Fruit fly (Drosophila melanogaster) whole organism, embryonic: ENCODE data around the gene MTF-1.

Source experiments
- Ada2b ChIP-seq: fragments of 200-800 bp; sonication (Bioruptor generic); IDR thresholded peaks from 2 replicates; pipeline ENCODE4 v1.3.6; 2022; ENCODE audit warnings: missing biosample characterization, missing genetic modification characterization
- B-H2 ChIP-seq: fragments of 200-800 bp; sonication (Bioruptor generic); optimal IDR thresholded peaks from 2 replicates; lab custom pipeline; 2018; ENCODE audit warnings: missing biosample characterization, mild to moderate bottlenecking, missing genetic modification characterization
- CG10147 ChIP-seq: fragments of 200-800 bp; sonication (Bioruptor generic); optimal IDR thresholded peaks from 2 replicates; lab custom pipeline; 2019; ENCODE audit warnings: missing biosample characterization, mild to moderate bottlenecking, missing genetic modification characterization, moderate library complexity
- CG11247 ChIP-seq: fragments of 200-800 bp; sonication (Bioruptor generic); IDR thresholded peaks from 2 replicates; pipeline ENCODE4 v1.3.6; 2022; ENCODE audit warnings: missing biosample characterization, missing genetic modification characterization
- CG11695 ChIP-seq: fragments of 200-800 bp; sonication (Bioruptor generic); IDR thresholded peaks from 3 replicates; pipeline ENCODE4 v1.3.6; 2022; ENCODE audit warnings: missing biosample characterization, missing genetic modification characterization
- CG12744 ChIP-seq: fragments of 200-800 bp; sonication (Bioruptor generic); optimal IDR thresholded peaks from 2 replicates; lab custom pipeline; 2016; ENCODE audit warnings: missing biosample characterization, missing genetic modification characterization
- CG13624 ChIP-seq: fragments of 200-800 bp; sonication (Bioruptor generic); optimal IDR thresholded peaks from 2 replicates; lab custom pipeline; 2016; ENCODE audit warnings: missing biosample characterization, missing genetic modification characterization
- CG15011 ChIP-seq: fragments of 200-800 bp; sonication (Bioruptor generic); optimal IDR thresholded peaks from 3 replicates; lab custom pipeline; 2018; ENCODE audit warnings: missing biosample characterization, mild to moderate bottlenecking, missing genetic modification characterization
- CG15514 ChIP-seq: fragments of 200-800 bp; sonication (Bioruptor generic); optimal IDR thresholded peaks from 3 replicates; lab custom pipeline; 2017; ENCODE audit warnings: missing biosample characterization, missing genetic modification characterization, mild to moderate bottlenecking, moderate library complexity, missing genetic modification reagents
- CG16779 ChIP-seq: fragments of 200-800 bp; sonication (Bioruptor generic); IDR thresholded peaks from 2 replicates; pipeline ENCODE4 v1.3.6; 2022; ENCODE audit warnings: missing biosample characterization, missing genetic modification characterization
- CG17829 ChIP-seq: fragments of 200-800 bp; optimal IDR thresholded peaks from 2 replicates; lab custom pipeline; 2019; ENCODE audit warnings: missing biosample characterization, mild to moderate bottlenecking, missing genetic modification characterization, moderate library complexity
- CG30020 ChIP-seq: fragments of 200-800 bp; optimal IDR thresholded peaks from 2 replicates; lab custom pipeline; 2019; ENCODE audit warnings: missing biosample characterization, mild to moderate bottlenecking, missing genetic modification characterization, moderate library complexity
- CG3065 ChIP-seq: fragments of 200-800 bp; sonication (Bioruptor generic); optimal IDR thresholded peaks from 2 replicates; lab custom pipeline; 2016; ENCODE audit warnings: missing biosample characterization, missing genetic modification characterization
- CG3726 ChIP-seq: fragments of 200-800 bp; sonication (Bioruptor generic); IDR thresholded peaks from 3 replicates; pipeline ENCODE4, ENCODE4 v1.3.6; 2022; ENCODE audit warnings: missing biosample characterization, missing genetic modification characterization
- CG4820 ChIP-seq: fragments of 200-800 bp; sonication (Bioruptor generic); optimal IDR thresholded peaks from 3 replicates; lab custom pipeline; 2016; ENCODE audit warnings: missing biosample characterization, missing genetic modification characterization
- CG6175 ChIP-seq: fragments of 200-800 bp; sonication (Bioruptor generic); IDR thresholded peaks from 3 replicates; pipeline ENCODE4 v1.3.6; 2022; ENCODE audit warnings: missing biosample characterization, missing genetic modification characterization
- CG6654 ChIP-seq: fragments of 200-800 bp; sonication (Bioruptor generic); optimal IDR thresholded peaks from 2 replicates; lab custom pipeline; 2017; ENCODE audit warnings: missing biosample characterization, mild to moderate bottlenecking, missing genetic modification characterization
- CG6791 ChIP-seq: fragments of 200-800 bp; sonication (Bioruptor generic); IDR thresholded peaks from 3 replicates; pipeline ENCODE4 v1.3.6; 2022; ENCODE audit warnings: missing biosample characterization, missing genetic modification characterization; ENCODE audit not compliant: partially characterized antibody
- CG7839 ChIP-seq: fragments of 200-800 bp; sonication (Bioruptor generic); optimal IDR thresholded peaks from 3 replicates; lab custom pipeline; 2018; ENCODE audit warnings: missing biosample characterization, mild to moderate bottlenecking, missing genetic modification characterization, moderate library complexity
- CG8290 ChIP-seq, 3 experiments: fragments of 200-800 bp; sonication (Bioruptor generic); optimal IDR thresholded peaks; 2 replicates each; lab custom pipeline; 2016 to 2019; ENCODE audit warnings: missing biosample characterization in 3 of 3, missing genetic modification characterization in 3 of 3, mild to moderate bottlenecking in 2 of 3, moderate library complexity in 1 of 3
- CG8924 ChIP-seq: fragments of 200-800 bp; optimal IDR thresholded peaks from 3 replicates; lab custom pipeline; 2019; ENCODE audit warnings: missing biosample characterization, mild to moderate bottlenecking, missing genetic modification characterization, moderate library complexity
- Dref ChIP-seq: fragments of 200-800 bp; sonication (Bioruptor generic); IDR thresholded peaks from 2 replicates; pipeline ENCODE4 v1.3.6; 2022; ENCODE audit warnings: missing biosample characterization, missing genetic modification characterization
- E2f1 ChIP-seq: fragments of 200-800 bp; sonication (Bioruptor generic); IDR thresholded peaks from 2 replicates; pipeline ENCODE4 v1.3.6; 2022; ENCODE audit warnings: missing biosample characterization, missing genetic modification characterization
- HmgZ ChIP-seq: fragments of 200-800 bp; sonication (Bioruptor generic); optimal IDR thresholded peaks from 2 replicates; lab custom pipeline; 2018; ENCODE audit warnings: missing biosample characterization, mild to moderate bottlenecking, missing genetic modification characterization
- Hsf ChIP-seq: fragments of 200-800 bp; sonication (Bioruptor generic); optimal IDR thresholded peaks from 3 replicates; lab custom pipeline; 2016; ENCODE audit warnings: missing biosample characterization, missing genetic modification characterization
- Max ChIP-seq: fragments of 200-800 bp; sonication (Bioruptor generic); optimal IDR thresholded peaks from 2 replicates; lab custom pipeline; 2016; ENCODE audit warnings: missing biosample characterization, mild to moderate bottlenecking, missing genetic modification characterization
- Sin3A ChIP-seq: fragments of >200 bp; optimal IDR thresholded peaks from 2 replicates; lab custom pipeline; 2018
- Xbp1 ChIP-seq: fragments of 200-800 bp; sonication (Bioruptor generic); optimal IDR thresholded peaks from 3 replicates; lab custom pipeline; 2016; ENCODE audit warnings: missing biosample characterization, mild to moderate bottlenecking, missing genetic modification characterization
- Xrp1 ChIP-seq: fragments of 200-800 bp; sonication (Bioruptor generic); IDR thresholded peaks from 2 replicates; pipeline ENCODE4 v1.3.6; 2022; ENCODE audit warnings: missing biosample characterization, missing genetic modification characterization
- bsh ChIP-seq, 2 experiments: fragments of 200-800 bp; sonication (Bioruptor generic); optimal IDR thresholded peaks; 2 replicates each; lab custom pipeline; 2017 to 2018; ENCODE audit warnings: mild to moderate bottlenecking in 2 of 2, missing biosample characterization in 2 of 2, missing genetic modification characterization in 2 of 2, moderate library complexity in 1 of 2
- cato ChIP-seq: fragments of 200-800 bp; sonication (Bioruptor generic); optimal IDR thresholded peaks from 2 replicates; lab custom pipeline; 2016; ENCODE audit warnings: missing biosample characterization, missing genetic modification characterization, borderline replicate concordance
- cwo ChIP-seq: fragments of 200-800 bp; sonication (Bioruptor generic); optimal IDR thresholded peaks from 3 replicates; lab custom pipeline; 2017; ENCODE audit warnings: missing biosample characterization, missing genetic modification characterization, mild to moderate bottlenecking, moderate library complexity, missing genetic modification reagents
- danr ChIP-seq: fragments of 200-800 bp; sonication (Bioruptor generic); IDR thresholded peaks from 2 replicates; pipeline ENCODE4 v1.3.6; 2022; ENCODE audit warnings: missing biosample characterization, missing genetic modification characterization
- emc ChIP-seq: fragments of 200-800 bp; sonication (Bioruptor generic); optimal IDR thresholded peaks from 2 replicates; lab custom pipeline; 2016; ENCODE audit warnings: missing biosample characterization, missing genetic modification characterization
- exex ChIP-seq: fragments of 200-800 bp; sonication (Bioruptor generic); optimal IDR thresholded peaks from 4 replicates; lab custom pipeline; 2018; ENCODE audit warnings: missing biosample characterization, mild to moderate bottlenecking, missing genetic modification characterization, moderate library complexity
- ham ChIP-seq: fragments of 200-800 bp; sonication (Bioruptor generic); IDR thresholded peaks from 2 replicates; pipeline ENCODE4 v1.3.6; 2022; ENCODE audit warnings: missing biosample characterization, missing genetic modification characterization
- her ChIP-seq: fragments of 200-800 bp; sonication (Bioruptor generic); optimal IDR thresholded peaks from 2 replicates; lab custom pipeline; 2016; ENCODE audit warnings: missing biosample characterization, missing genetic modification characterization
- lilli ChIP-seq: fragments of 200-800 bp; sonication (Bioruptor generic); optimal IDR thresholded peaks from 3 replicates; lab custom pipeline; 2016; ENCODE audit warnings: missing biosample characterization, missing genetic modification characterization
- mam ChIP-seq: fragments of 200-800 bp; sonication (Bioruptor generic); optimal IDR thresholded peaks from 3 replicates; lab custom pipeline; 2016; ENCODE audit warnings: missing biosample characterization, missing genetic modification characterization
- pita ChIP-seq: fragments of 200-800 bp; sonication (Bioruptor generic); optimal IDR thresholded peaks from 2 replicates; lab custom pipeline; 2017; ENCODE audit warnings: missing biosample characterization, mild to moderate bottlenecking, missing genetic modification characterization
- repo ChIP-seq: fragments of 200-800 bp; sonication (Bioruptor generic); optimal IDR thresholded peaks from 2 replicates; lab custom pipeline; 2016; ENCODE audit warnings: missing biosample characterization, missing genetic modification characterization
- run ChIP-seq: fragments of 200-800 bp; sonication (Bioruptor generic); optimal IDR thresholded peaks from 3 replicates; lab custom pipeline; 2018; ENCODE audit warnings: missing biosample characterization, mild to moderate bottlenecking, missing genetic modification characterization
- seq ChIP-seq: fragments of 200-800 bp; sonication (Bioruptor generic); IDR thresholded peaks from 2 replicates; pipeline ENCODE4 v1.3.6; 2022; ENCODE audit warnings: missing biosample characterization, missing genetic modification characterization
- sqz ChIP-seq: fragments of 200-800 bp; sonication (Bioruptor generic); optimal IDR thresholded peaks from 3 replicates; lab custom pipeline; 2018; ENCODE audit warnings: missing biosample characterization, mild to moderate bottlenecking, missing genetic modification characterization
- tna ChIP-seq: fragments of 200-800 bp; sonication (Bioruptor generic); IDR thresholded peaks from 2 replicates; pipeline ENCODE4 v1.3.6; 2022; ENCODE audit warnings: missing biosample characterization, missing genetic modification characterization; ENCODE audit not compliant: partially characterized antibody
- tup ChIP-seq: fragments of 200-800 bp; sonication (Bioruptor generic); optimal IDR thresholded peaks from 2 replicates; lab custom pipeline; 2016; ENCODE audit warnings: missing biosample characterization, mild to moderate bottlenecking, missing genetic modification characterization, moderate library complexity
- wor ChIP-seq: fragments of 200-800 bp; sonication (Bioruptor generic); IDR thresholded peaks from 2 replicates; pipeline ENCODE4 v1.3.6; 2022; ENCODE audit warnings: missing biosample characterization, missing genetic modification characterization
- zen2 ChIP-seq: fragments of 200-800 bp; sonication (Bioruptor generic); IDR thresholded peaks from 3 replicates; pipeline ENCODE4 v1.3.6; 2022; ENCODE audit warnings: missing biosample characterization, missing genetic modification characterization; ENCODE audit not compliant: partially characterized antibody

MTF-1 gene

DNA sequence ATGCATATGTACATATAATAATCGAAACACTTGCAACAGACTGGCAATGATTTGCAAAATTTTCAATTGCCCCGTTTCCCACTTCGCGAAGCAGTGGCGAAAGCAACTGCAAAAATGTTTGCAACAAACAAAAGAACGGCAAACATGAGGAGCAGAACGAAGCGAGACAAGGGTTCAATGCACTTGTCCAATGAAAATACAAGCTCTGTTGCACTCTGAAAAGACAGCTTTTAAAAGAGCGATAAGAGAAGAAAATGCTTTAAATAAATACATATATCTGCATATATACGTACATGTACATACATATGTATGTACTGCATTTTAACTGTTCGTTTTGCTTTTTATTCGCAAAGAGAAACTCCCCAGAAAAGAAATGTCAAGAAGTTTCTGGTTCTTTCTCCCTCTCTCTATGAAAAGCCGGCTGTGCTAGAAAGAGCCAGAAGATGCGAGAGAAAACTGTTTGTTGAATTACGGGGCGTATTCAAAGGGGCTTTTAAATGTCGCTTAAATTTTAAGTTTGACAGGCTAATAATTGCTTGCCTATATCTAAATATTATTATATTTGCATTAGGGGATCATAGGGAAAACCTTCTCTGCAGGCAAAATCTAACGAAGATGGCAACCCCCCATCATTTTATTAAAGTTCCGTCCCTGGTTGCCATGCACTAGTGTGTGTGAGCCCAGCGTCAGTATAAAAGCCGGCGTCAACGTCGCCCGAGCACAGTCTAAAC lies 46.6 kb upstream of the MTF-1 start, which contains the start of gene Hsp27 (continued):
- TF ChIP-seq CG3065 (peak; percentile 95), Dref (GFP tag; lab: Robert Waterston, UW) (peak; percentile 40), ham (GFP tag; lab: Robert Waterston, UW) (peak; percentile 86), cwo (GFP tag; lab: Kevin White, UChicago) (peak; percentile 97), Ada2b (peak; percentile 99), tna (GFP tag; lab: Robert Waterston, UW) (no peak), CG6654 (GFP tag; lab: Kevin White, UChicago) (peak; percentile 94), CG13624 (peak; percentile 96), lilli (GFP tag; lab: Kevin White, UChicago) (peak; percentile 98), cato (GFP tag; lab: Kevin White, UChicago) (peak; percentile 97), pita (no peak), CG11247 (GFP tag; lab: Robert Waterston, UW) (peak; percentile 98), CG15514 (GFP tag; lab: Kevin White, UChicago) (peak; percentile 93), repo (GFP tag; lab: Kevin White, UChicago) (peak; percentile 89), CG10147 (GFP tag; lab: Kevin White, UChicago) (peak; percentile 96), Max (GFP tag; lab: Kevin White, UChicago) (peak; percentile 98), Sin3A (no peak), CG16779 (GFP tag; lab: Robert Waterston, UW) (peak; percentile 97), Xrp1 (GFP tag; lab: Robert Waterston, UW) (peak; percentile 99), CG6791 (GFP tag; lab: Robert Waterston, UW) (no peak), CG12744 (peak; percentile 79), wor (GFP tag; lab: Robert Waterston, UW) (peak; percentile 97), emc (peak; percentile 88), bsh (GFP tag; optimal IDR thresholded peaks at IDR 0.05; lab: Kevin White, UChicago) (peak; percentile 99 to 100), CG11695 (GFP tag; lab: Robert Waterston, UW) (peak; percentile 99), CG15011 (peak; percentile 96), seq (GFP tag; lab: Robert Waterston, UW) (peak; percentile 97), CG4820 (peak; percentile 98), HmgZ (tag; lab: Kevin White, UChicago) (peak; percentile 97), CG30020 (tag; lab: Kevin White, UChicago) (peak; percentile 79), CG3726 (GFP tag; lab: Robert Waterston, UW) (peak; percentile 98), B-H2 (GFP tag; lab: Kevin White, UChicago) (peak; percentile 75), E2f1 (peak; percentile 99), exex (tag; lab: Kevin White, UChicago) (no peak), CG6175 (GFP tag; lab: Robert Waterston, UW) (peak; percentile 97), CG7839 (tag; lab: Kevin White, UChicago) (peak; percentile 99), run (peak; percentile 95), CG17829 (tag; lab: Kevin White, UChicago) (peak; percentile 98), mam (GFP tag; lab: Kevin White, UChicago) (peak; percentile 97), danr (GFP tag; lab: Robert Waterston, UW) (peak; percentile 97), her (peak; percentile 80), sqz (GFP tag; lab: Kevin White, UChicago) (peak; percentile 93), Xbp1 (GFP tag; lab: Kevin White, UChicago) (peak; percentile 99), tup (GFP tag; lab: Kevin White, UChicago) (peak; percentile 93), CG8290 (GFP tag; optimal IDR thresholded peaks at IDR 0.05; lab: Kevin White, UChicago) (peak; percentile 95), CG8290 (tag; optimal IDR thresholded peaks at IDR 0.05; lab: Kevin White, UChicago) (peak in 1 of 2 experiments; percentile 66), CG8924 (tag; lab: Kevin White, UChicago) (peak; percentile 98), Hsf (GFP tag; lab: Kevin White, UChicago) (peak; percentile 97), zen2 (GFP tag; lab: Robert Waterston, UW) (no peak)
